Fruit fly (Drosophila melanogaster): ENCODE data around the gene CG10853.
A peak's percentile ranks its signal among the peaks of the same experiment; 100 is the strongest.

- TF ChIP-seq stwl (tag; optimal IDR thresholded peaks at IDR 0.05) (no peak), CG6854 (GFP tag; optimal IDR thresholded peaks at IDR 0.05) (peak; percentile 41), wek (GFP tag; optimal IDR thresholded peaks at IDR 0.05) (no peak), CG31224 (GFP tag; IDR thresholded peaks at IDR 0.05) (no peak), slbo (GFP tag; IDR thresholded peaks at IDR 0.05) (no peak), ems (GFP tag; optimal IDR thresholded peaks at IDR 0.05) (no peak), h (optimal IDR thresholded peaks at IDR 0.05) (no peak), vfl (GFP tag; optimal IDR thresholded peaks at IDR 0.05) (no peak), CG17912 (GFP tag; optimal IDR thresholded peaks at IDR 0.05) (no peak), lola (GFP tag; optimal IDR thresholded peaks at IDR 0.05) (no peak), CG2678 (tag; optimal IDR thresholded peaks at IDR 0.05) (peak; percentile 64)
Measured at dm6 chr3L:3932742-3933289, 14.9 kb upstream of the CG10853 start.
